Worm (Caenorhabditis elegans) whole organism, mixed stage, embryonic: ENCODE data around the gene T01G6.10.

ENCODE experiments used
- blmp-1 ChIP-seq: fragments of 150-350 bp; optimal IDR thresholded peaks from 2 replicates; lab custom pipeline; 2014; ENCODE audit warnings: missing biosample characterization, missing genetic modification characterization
- ceh-83 ChIP-seq: fragments of 200-800 bp; sonication (Bioruptor generic); optimal IDR thresholded peaks from 2 replicates; lab custom pipeline; 2018; ENCODE audit warnings: mild to moderate bottlenecking, missing genetic modification characterization, missing compliant biosample characterization
- ces-1 ChIP-seq: fragments of 150-350 bp; optimal IDR thresholded peaks from 2 replicates; lab custom pipeline; 2014; ENCODE audit warnings: missing biosample characterization, missing genetic modification reagents, missing genetic modification characterization
- lin-13 ChIP-seq: fragments of 150-350 bp; optimal IDR thresholded peaks from 2 replicates; lab custom pipeline; 2014; ENCODE audit warnings: missing biosample characterization, missing genetic modification characterization
- mls-2 ChIP-seq: sonication (generic microtip); optimal IDR thresholded peaks from 2 replicates; lab custom pipeline; 2016; ENCODE audit warnings: mild to moderate bottlenecking, missing genetic modification characterization, moderate library complexity, missing compliant biosample characterization
- pha-4 ChIP-seq: fragments of 150-350 bp; optimal IDR thresholded peaks from 2 replicates; lab custom pipeline; 2018; ENCODE audit warnings: missing biosample characterization, missing genetic modification reagents, missing genetic modification characterization
- sptf-1 ChIP-seq: sonication (generic microtip); optimal IDR thresholded peaks from 2 replicates; lab custom pipeline; 2017; ENCODE audit warnings: mild to moderate bottlenecking, missing genetic modification characterization, moderate library complexity, missing compliant biosample characterization
- unc-39 ChIP-seq: fragments of 150-350 bp; optimal IDR thresholded peaks from 2 replicates; lab custom pipeline; 2014; ENCODE audit warnings: missing biosample characterization, missing genetic modification characterization
- unc-62 ChIP-seq: fragments of 150-350 bp; optimal IDR thresholded peaks from 2 replicates; lab custom pipeline; 2014; ENCODE audit warnings: missing biosample characterization, missing genetic modification reagents, missing genetic modification characterization
- ztf-11 ChIP-seq: fragments of 150-350 bp; optimal IDR thresholded peaks from 2 replicates; lab custom pipeline; 2014; ENCODE audit warnings: missing biosample characterization, missing genetic modification characterization

- no peak for TF ChIP-seq mls-2 (tag; lab: Kevin White, UChicago)
- no peak for TF ChIP-seq unc-62 (GFP tag; lab: Kevin White, UChicago)
- no peak for TF ChIP-seq ztf-11
- TF ChIP-seq pha-4 (tag; lab: Kevin White, UChicago) = no peak
- TF ChIP-seq sptf-1 = no peak
- no peak for TF ChIP-seq unc-39 (tag; lab: Kevin White, UChicago)
- no peak for TF ChIP-seq lin-13 (tag; lab: Kevin White, UChicago)
- no peak for TF ChIP-seq ces-1 (GFP tag; lab: Kevin White, UChicago)
- no peak for TF ChIP-seq blmp-1 (tag; lab: Kevin White, UChicago)
- TF ChIP-seq ceh-83 (GFP tag; lab: Kevin White, UChicago) = no peak
Observed at ce11 chrV:552406-552805, 49.4 kb upstream of the T01G6.10 start.
